Fruit fly (Drosophila melanogaster) whole organism, embryonic: ENCODE data around the gene CG33641.

Experiments used
- B-H1 ChIP-seq: fragments of 200-800 bp; sonication (Bioruptor generic); IDR thresholded peaks from 3 replicates; pipeline ENCODE4 v1.3.6; 2022; ENCODE audit warnings: missing biosample characterization, missing genetic modification characterization
- Bteb2 ChIP-seq: fragments of 200-800 bp; sonication (Bioruptor generic); optimal IDR thresholded peaks from 2 replicates; lab custom pipeline; 2016; ENCODE audit warnings: missing biosample characterization, missing genetic modification characterization
- CG11085 ChIP-seq: fragments of 200-800 bp; sonication (Bioruptor generic); IDR thresholded peaks from 2 replicates; pipeline ENCODE4 v1.3.6; 2022; ENCODE audit warnings: missing biosample characterization, missing genetic modification characterization
- CG13624 ChIP-seq: fragments of 200-800 bp; sonication (Bioruptor generic); optimal IDR thresholded peaks from 2 replicates; lab custom pipeline; 2016; ENCODE audit warnings: missing biosample characterization, missing genetic modification characterization
- CG16813 ChIP-seq: fragments of 200-800 bp; sonication (Bioruptor generic); IDR thresholded peaks from 3 replicates; pipeline ENCODE4 v1.3.6; 2022; ENCODE audit warnings: missing biosample characterization, missing genetic modification characterization; ENCODE audit not compliant: partially characterized antibody
- CG17328 ChIP-seq: fragments of 200-800 bp; sonication (Bioruptor generic); IDR thresholded peaks from 2 replicates; pipeline ENCODE4 v1.3.6; 2022; ENCODE audit warnings: missing biosample characterization, missing genetic modification characterization
- CG2202 ChIP-seq: fragments of 200-800 bp; sonication (Bioruptor generic); optimal IDR thresholded peaks from 2 replicates; lab custom pipeline; 2018; ENCODE audit warnings: missing biosample characterization, mild to moderate bottlenecking, missing genetic modification characterization
- CG30020 ChIP-seq: fragments of 200-800 bp; optimal IDR thresholded peaks from 2 replicates; lab custom pipeline; 2019; ENCODE audit warnings: missing biosample characterization, mild to moderate bottlenecking, missing genetic modification characterization, moderate library complexity
- CG31224 ChIP-seq: fragments of 200-800 bp; sonication (Bioruptor generic); IDR thresholded peaks from 2 replicates; pipeline ENCODE4 v1.3.6; 2022; ENCODE audit warnings: missing biosample characterization, missing genetic modification characterization
- CG34422 ChIP-seq: fragments of 200-800 bp; sonication (Bioruptor generic); IDR thresholded peaks from 3 replicates; pipeline ENCODE4 v1.3.6; 2022; ENCODE audit warnings: missing biosample characterization, missing genetic modification characterization
- CG3847 ChIP-seq: fragments of 200-800 bp; sonication (Bioruptor generic); IDR thresholded peaks from 2 replicates; pipeline ENCODE4 v1.3.6; 2022; ENCODE audit warnings: missing biosample characterization, missing genetic modification characterization
- CG5180 ChIP-seq: fragments of 200-800 bp; sonication (Bioruptor generic); optimal IDR thresholded peaks from 3 replicates; lab custom pipeline; 2017; ENCODE audit warnings: missing biosample characterization, missing genetic modification characterization, mild to moderate bottlenecking, moderate library complexity, missing genetic modification reagents
- CG6272 ChIP-seq: fragments of 200-800 bp; sonication (Bioruptor generic); IDR thresholded peaks from 2 replicates; pipeline ENCODE4 v1.3.6; 2022; ENCODE audit warnings: missing biosample characterization, missing genetic modification characterization
- CG8359 ChIP-seq: fragments of 200-800 bp; sonication (Bioruptor generic); optimal IDR thresholded peaks from 2 replicates; lab custom pipeline; 2017; ENCODE audit warnings: missing biosample characterization, mild to moderate bottlenecking, missing genetic modification characterization, borderline replicate concordance
- CG8765 ChIP-seq: fragments of 200-800 bp; sonication (Bioruptor generic); IDR thresholded peaks from 2 replicates; pipeline ENCODE4 v1.3.6; 2022; ENCODE audit warnings: missing biosample characterization, missing genetic modification characterization
- CG9215 ChIP-seq: fragments of 200-800 bp; sonication (Bioruptor generic); IDR thresholded peaks from 2 replicates; pipeline ENCODE4 v1.3.6; 2022; ENCODE audit warnings: missing biosample characterization, missing genetic modification characterization
- CG9727 ChIP-seq: fragments of 200-800 bp; sonication (Bioruptor generic); optimal IDR thresholded peaks from 3 replicates; lab custom pipeline; 2017; ENCODE audit warnings: missing biosample characterization, mild to moderate bottlenecking, missing genetic modification characterization
- CHES-1-like ChIP-seq: fragments of 200-800 bp; sonication (Bioruptor generic); optimal IDR thresholded peaks from 2 replicates; lab custom pipeline; 2016; ENCODE audit warnings: missing biosample characterization, missing genetic modification characterization
- CrebB ChIP-seq: fragments of 200-800 bp; sonication (Bioruptor generic); optimal IDR thresholded peaks from 3 replicates; lab custom pipeline; 2018; ENCODE audit warnings: missing biosample characterization, mild to moderate bottlenecking, missing genetic modification characterization
- Dek ChIP-seq: fragments of 200-800 bp; sonication (Bioruptor generic); optimal IDR thresholded peaks from 3 replicates; lab custom pipeline; 2019; ENCODE audit warnings: missing biosample characterization, mild to moderate bottlenecking, missing genetic modification characterization, moderate library complexity
- H15 ChIP-seq: fragments of 200-800 bp; sonication (Bioruptor generic); IDR thresholded peaks from 3 replicates; pipeline ENCODE4 v1.3.6; 2022; ENCODE audit warnings: missing biosample characterization, missing genetic modification characterization
- HLH3B ChIP-seq: fragments of 200-800 bp; sonication (Bioruptor generic); IDR thresholded peaks from 2 replicates; pipeline ENCODE4 v1.3.6; 2022; ENCODE audit warnings: missing biosample characterization, missing genetic modification characterization
- Hr3 ChIP-seq: fragments of 200-800 bp; sonication (Bioruptor generic); optimal IDR thresholded peaks from 3 replicates; lab custom pipeline; 2016; ENCODE audit warnings: missing biosample characterization, missing genetic modification characterization
- Jarid2 ChIP-seq: fragments of 200-800 bp; sonication (Bioruptor generic); optimal IDR thresholded peaks from 3 replicates; lab custom pipeline; 2017; ENCODE audit warnings: mild to moderate bottlenecking, missing biosample characterization, missing genetic modification reagents, missing genetic modification characterization
- MTF-1 ChIP-seq: fragments of 200-800 bp; sonication (Bioruptor generic); optimal IDR thresholded peaks from 2 replicates; lab custom pipeline; 2018; ENCODE audit warnings: missing biosample characterization, mild to moderate bottlenecking, missing genetic modification characterization, borderline replicate concordance
- Max ChIP-seq: fragments of 200-800 bp; sonication (Bioruptor generic); optimal IDR thresholded peaks from 2 replicates; lab custom pipeline; 2016; ENCODE audit warnings: missing biosample characterization, mild to moderate bottlenecking, missing genetic modification characterization
- NK7.1 ChIP-seq: fragments of 200-800 bp; sonication (Bioruptor generic); optimal IDR thresholded peaks from 3 replicates; lab custom pipeline; 2016; ENCODE audit warnings: missing biosample characterization, missing genetic modification characterization
- Optix ChIP-seq: fragments of 200-800 bp; sonication (Bioruptor generic); IDR thresholded peaks from 3 replicates; pipeline ENCODE4 v1.3.6; 2022; ENCODE audit warnings: missing biosample characterization, missing genetic modification characterization
- Ssrp ChIP-seq: fragments of 200-800 bp; sonication (Bioruptor generic); optimal IDR thresholded peaks from 2 replicates; lab custom pipeline; 2018; ENCODE audit warnings: missing biosample characterization, mild to moderate bottlenecking, missing genetic modification characterization, moderate library complexity
- TFAM ChIP-seq: fragments of 200-800 bp; sonication (Bioruptor generic); optimal IDR thresholded peaks from 2 replicates; lab custom pipeline; 2017; ENCODE audit warnings: missing biosample characterization, missing genetic modification characterization, inconsistent platforms
- Taf1 ChIP-seq: fragments of 200-800 bp; sonication (Bioruptor generic); IDR thresholded peaks from 2 replicates; pipeline ENCODE4 v1.3.6; 2022; ENCODE audit warnings: missing biosample characterization, missing genetic modification characterization
- Vsx1 ChIP-seq: fragments of 200-800 bp; sonication (Bioruptor generic); optimal IDR thresholded peaks from 2 replicates; lab custom pipeline; 2017; ENCODE audit warnings: missing biosample characterization, mild to moderate bottlenecking, missing genetic modification characterization, missing genetic modification reagents
- al ChIP-seq: fragments of 200-800 bp; sonication (Bioruptor generic); IDR thresholded peaks from 2 replicates; pipeline ENCODE4 v1.3.6; 2022; ENCODE audit warnings: missing biosample characterization, missing genetic modification characterization
- dm ChIP-seq: fragments of 200-800 bp; sonication (Bioruptor generic); optimal IDR thresholded peaks from 3 replicates; lab custom pipeline; 2016; ENCODE audit warnings: missing biosample characterization, missing genetic modification characterization
- dmrt11E ChIP-seq: fragments of 200-800 bp; sonication (Bioruptor generic); optimal IDR thresholded peaks from 3 replicates; lab custom pipeline; 2018; ENCODE audit warnings: missing biosample characterization, mild to moderate bottlenecking, missing genetic modification characterization, moderate library complexity
- hbn ChIP-seq: fragments of 200-800 bp; sonication (Bioruptor generic); IDR thresholded peaks from 2 replicates; pipeline ENCODE4 v1.3.6; 2022; ENCODE audit warnings: missing biosample characterization, missing genetic modification characterization; ENCODE audit not compliant: partially characterized antibody
- ind ChIP-seq: fragments of 200-800 bp; sonication (Bioruptor generic); optimal IDR thresholded peaks from 3 replicates; lab custom pipeline; 2016; ENCODE audit warnings: missing biosample characterization, missing genetic modification characterization
- kah ChIP-seq: fragments of 200-800 bp; sonication (Bioruptor generic); optimal IDR thresholded peaks from 2 replicates; lab custom pipeline; 2018; ENCODE audit warnings: missing biosample characterization, mild to moderate bottlenecking, missing genetic modification characterization
- kay ChIP-seq: fragments of 200-800 bp; sonication (Bioruptor generic); optimal IDR thresholded peaks from 2 replicates; lab custom pipeline; 2016; ENCODE audit warnings: missing biosample characterization, missing genetic modification characterization
- lmd ChIP-seq: fragments of 200-800 bp; sonication (Bioruptor generic); IDR thresholded peaks from 2 replicates; pipeline ENCODE4 v1.3.6; 2022; ENCODE audit warnings: missing biosample characterization, missing genetic modification characterization
- maf-S ChIP-seq: fragments of 200-800 bp; sonication (Bioruptor generic); optimal IDR thresholded peaks from 2 replicates; lab custom pipeline; 2016; ENCODE audit warnings: missing biosample characterization, missing genetic modification characterization
- odd ChIP-seq: fragments of 200-800 bp; sonication (Bioruptor generic); optimal IDR thresholded peaks from 2 replicates; lab custom pipeline; 2017; ENCODE audit warnings: missing biosample characterization, mild to moderate bottlenecking, missing genetic modification characterization
- org-1 ChIP-seq: fragments of 200-800 bp; sonication (Bioruptor generic); optimal IDR thresholded peaks from 2 replicates; lab custom pipeline; 2017; ENCODE audit warnings: missing biosample characterization, missing genetic modification characterization
- peb ChIP-seq: fragments of 200-800 bp; sonication (Bioruptor generic); IDR thresholded peaks from 2 replicates; pipeline ENCODE4 v1.3.6; 2022; ENCODE audit warnings: missing biosample characterization, missing genetic modification characterization
- pho ChIP-seq: fragments of 200-800 bp; sonication (Bioruptor generic); optimal IDR thresholded peaks from 2 replicates; lab custom pipeline; 2016; ENCODE audit warnings: missing biosample characterization, missing genetic modification characterization
- repo ChIP-seq: fragments of 200-800 bp; sonication (Bioruptor generic); optimal IDR thresholded peaks from 2 replicates; lab custom pipeline; 2016; ENCODE audit warnings: missing biosample characterization, missing genetic modification characterization
- scrt ChIP-seq: fragments of 200-800 bp; sonication (Bioruptor generic); optimal IDR thresholded peaks from 2 replicates; lab custom pipeline; 2018; ENCODE audit warnings: missing biosample characterization, mild to moderate bottlenecking, missing genetic modification characterization, moderate library complexity
- sqz ChIP-seq: fragments of 200-800 bp; sonication (Bioruptor generic); optimal IDR thresholded peaks from 3 replicates; lab custom pipeline; 2018; ENCODE audit warnings: missing biosample characterization, mild to moderate bottlenecking, missing genetic modification characterization
- vfl ChIP-seq: fragments of 200-800 bp; sonication (Bioruptor generic); optimal IDR thresholded peaks from 2 replicates; lab custom pipeline; 2016; ENCODE audit warnings: missing biosample characterization, missing genetic modification characterization
- vnd ChIP-seq: fragments of 200-800 bp; sonication (Bioruptor generic); IDR thresholded peaks from 3 replicates; pipeline ENCODE4 v1.3.6; 2022; ENCODE audit warnings: missing biosample characterization, missing genetic modification characterization; ENCODE audit not compliant: partially characterized antibody

CG33641 gene

dm6 chr2L:13514262-13514937 is 14.4 kb upstream of the CG33641 start (continued):
- TF ChIP-seq Jarid2 (no peak), odd (peak; percentile 37), MTF-1 (GFP tag; lab: Kevin White, UChicago) (no peak), CG11085 (peak; percentile 60), Max (GFP tag; lab: Kevin White, UChicago) (no peak), Hr3 (GFP tag; lab: Kevin White, UChicago) (peak; percentile 23), CG34422 (GFP tag; lab: Robert Waterston, UW) (peak; percentile 23; the same call in 2 of the 3 replicates), Vsx1 (GFP tag; lab: Kevin White, UChicago) (peak; percentile 13), CG6272 (peak; percentile 52), CG17328 (GFP tag; lab: Robert Waterston, UW) (no peak), CG31224 (peak; percentile 65), CG9215 (GFP tag; lab: Robert Waterston, UW) (peak; percentile 62), Ssrp (tag; lab: Kevin White, UChicago) (peak; percentile 53), NK7.1 (GFP tag; lab: Kevin White, UChicago) (no peak), H15 (GFP tag; lab: Robert Waterston, UW) (peak; percentile 29; the same call in 1 of the 3 replicates), Optix (no peak), dmrt11E (tag; lab: Kevin White, UChicago) (no peak), CG30020 (tag; lab: Kevin White, UChicago) (no peak), peb (peak; percentile 44; the same call in 1 of the 2 replicates), vnd (GFP tag; lab: Robert Waterston, UW) (no peak), CG16813 (GFP tag; lab: Robert Waterston, UW) (no peak), hbn (no peak), TFAM (GFP tag; lab: Kevin White, UChicago) (no peak), vfl (peak; percentile 19), maf-S (GFP tag; lab: Kevin White, UChicago) (no peak), CG13624 (GFP tag; lab: Kevin White, UChicago) (no peak), sqz (GFP tag; lab: Kevin White, UChicago) (no peak), CG5180 (peak; percentile 10), scrt (no peak), Taf1 (GFP tag; lab: Robert Waterston, UW) (peak; percentile 63; the same call in 1 of the 2 replicates), al (GFP tag; lab: Robert Waterston, UW) (peak; percentile 62), Dek (tag; lab: Kevin White, UChicago) (peak; percentile 44), CG2202 (tag; lab: Kevin White, UChicago) (no peak), HLH3B (peak; percentile 65), org-1 (peak; percentile 65), Bteb2 (no peak), ind (GFP tag; lab: Kevin White, UChicago) (peak; percentile 56), dm (GFP tag; lab: Kevin White, UChicago) (no peak), pho (GFP tag; lab: Kevin White, UChicago) (peak; percentile 32), CG8765 (GFP tag; lab: Robert Waterston, UW) (peak; percentile 38; the same call in 1 of the 2 replicates), CG9727 (GFP tag; lab: Kevin White, UChicago) (no peak), repo (no peak), CrebB (tag; lab: Kevin White, UChicago) (peak; percentile 27), CG3847 (GFP tag; lab: Robert Waterston, UW) (peak; percentile 65), CG8359 (GFP tag; lab: Kevin White, UChicago) (no peak), B-H1 (GFP tag; lab: Robert Waterston, UW) (no peak; the same call in 2 of the 3 replicates), kay (GFP tag; lab: Kevin White, UChicago) (no peak), kah (no peak), CHES-1-like (GFP tag; lab: Kevin White, UChicago) (no peak), lmd (GFP tag; lab: Robert Waterston, UW) (peak; percentile 76)
